Fruit fly (Drosophila melanogaster) whole organism, wandering third instar larva: ENCODE measurements around the gene CG12481.
A peak's percentile ranks its signal among the peaks of the same experiment; 100 is the strongest.

ENCODE experiments used
- CG32264 ChIP-seq: fragments of 200-800 bp; sonication (Bioruptor generic); optimal IDR thresholded peaks from 2 replicates; lab custom pipeline; 2016; ENCODE audit warnings: missing biosample characterization, missing genetic modification characterization
- CG9705 ChIP-seq: fragments of 200-800 bp; sonication (Bioruptor generic); optimal IDR thresholded peaks from 2 replicates; lab custom pipeline; 2018; ENCODE audit warnings: missing biosample characterization, mild to moderate bottlenecking, missing genetic modification characterization
- CrebA ChIP-seq: fragments of 200-800 bp; sonication (Bioruptor generic); optimal IDR thresholded peaks from 2 replicates; lab custom pipeline; 2016; ENCODE audit warnings: missing biosample characterization, mild to moderate bottlenecking, missing genetic modification characterization, borderline replicate concordance
- Dfd ChIP-seq: fragments of >200 bp; optimal IDR thresholded peaks from 2 replicates; lab custom pipeline; 2017; ENCODE audit warnings: missing biosample characterization, missing genetic modification characterization
- GATAd ChIP-seq: sonication (Bioruptor generic); optimal IDR thresholded peaks from 2 replicates; lab custom pipeline; 2016; ENCODE audit warnings: missing biosample characterization, missing genetic modification characterization
- HLH106 ChIP-seq: fragments of 200-800 bp; optimal IDR thresholded peaks from 3 replicates; lab custom pipeline; 2019; ENCODE audit warnings: missing biosample characterization, mild to moderate bottlenecking, missing genetic modification characterization, moderate library complexity
- Hnf4 ChIP-seq: fragments of 200-800 bp; sonication (Bioruptor generic); optimal IDR thresholded peaks from 2 replicates; lab custom pipeline; 2016; ENCODE audit warnings: missing biosample characterization, mild to moderate bottlenecking, missing genetic modification characterization
- Hr83 ChIP-seq: fragments of 200-300 bp; sonication (Bioruptor generic); optimal IDR thresholded peaks from 2 replicates; lab custom pipeline; 2016; ENCODE audit warnings: missing biosample characterization, mild to moderate bottlenecking, missing genetic modification characterization, moderate library complexity; ENCODE audit not compliant: poor library complexity, severe bottlenecking
- Jra ChIP-seq: sonication (Bioruptor generic); optimal IDR thresholded peaks from 2 replicates; lab custom pipeline; 2016; ENCODE audit warnings: missing biosample characterization, missing genetic modification characterization
- Mio ChIP-seq: sonication (Bioruptor generic); optimal IDR thresholded peaks from 2 replicates; lab custom pipeline; 2016; ENCODE audit warnings: missing biosample characterization, missing genetic modification characterization
- Rel ChIP-seq, 2 experiments: fragments of 200-800 bp; sonication (Bioruptor generic) in 1 of 2; optimal IDR thresholded peaks; 2 replicates in 1 of 2; 3 replicates in 1 of 2; lab custom pipeline; 2016 to 2019; ENCODE audit warnings: mild to moderate bottlenecking in 2 of 2, missing biosample characterization in 2 of 2, missing genetic modification characterization in 2 of 2, moderate library complexity in 1 of 2
- Sp1 ChIP-seq: fragments of 200-800 bp; sonication (Bioruptor generic); optimal IDR thresholded peaks from 3 replicates; lab custom pipeline; 2019; ENCODE audit warnings: missing biosample characterization, mild to moderate bottlenecking, missing genetic modification characterization, moderate library complexity
- Vsx2 ChIP-seq: fragments of 200-300, 225-300 bp; sonication (Bioruptor generic); optimal IDR thresholded peaks from 2 replicates; lab custom pipeline; 2018; ENCODE audit warnings: missing biosample characterization, missing genetic modification characterization; ENCODE audit not compliant: partially characterized antibody
- brk ChIP-seq: fragments of 200-800 bp; sonication (Bioruptor generic); optimal IDR thresholded peaks from 2 replicates; lab custom pipeline; 2016; ENCODE audit warnings: missing biosample characterization, mild to moderate bottlenecking, missing genetic modification characterization
- dmrt93B ChIP-seq: fragments of 200-800 bp; sonication (Bioruptor generic); optimal IDR thresholded peaks from 2 replicates; lab custom pipeline; 2018; ENCODE audit warnings: missing biosample characterization, mild to moderate bottlenecking, missing genetic modification characterization
- dsf ChIP-seq: sonication (Bioruptor generic); optimal IDR thresholded peaks from 2 replicates; lab custom pipeline; 2016; ENCODE audit warnings: missing biosample characterization, missing genetic modification characterization, borderline replicate concordance
- ey ChIP-seq: fragments of 200-800 bp; sonication (Bioruptor generic); optimal IDR thresholded peaks from 2 replicates; lab custom pipeline; 2016; ENCODE audit warnings: missing biosample characterization, missing genetic modification characterization
- foxo ChIP-seq, 2 experiments: fragments of 200-800 bp; sonication (Bioruptor generic); optimal IDR thresholded peaks; 2 replicates in 1 of 2; 3 replicates in 1 of 2; lab custom pipeline; 2016 to 2017; ENCODE audit warnings: missing biosample characterization in 2 of 2, missing genetic modification characterization in 2 of 2
- fru ChIP-seq: fragments of 200-800 bp; sonication (Bioruptor generic); optimal IDR thresholded peaks from 3 replicates; lab custom pipeline; 2016; ENCODE audit warnings: missing biosample characterization, mild to moderate bottlenecking, missing genetic modification characterization
- h ChIP-seq: fragments of 200-800 bp; sonication (Bioruptor generic); optimal IDR thresholded peaks from 3 replicates; lab custom pipeline; 2016; ENCODE audit warnings: missing biosample characterization, mild to moderate bottlenecking, missing genetic modification characterization
- lola ChIP-seq: fragments of >200 bp; optimal IDR thresholded peaks from 2 replicates; lab custom pipeline; 2017; ENCODE audit warnings: missing biosample characterization, missing genetic modification characterization
- pan ChIP-seq: fragments of >200 bp; optimal IDR thresholded peaks from 2 replicates; lab custom pipeline; 2017
- psq ChIP-seq: fragments of 200-800 bp; sonication (Bioruptor generic); optimal IDR thresholded peaks from 3 replicates; lab custom pipeline; 2017; ENCODE audit warnings: missing biosample characterization, mild to moderate bottlenecking, missing genetic modification characterization, moderate library complexity
- rgr ChIP-seq: fragments of 200-800 bp; sonication (Bioruptor generic); optimal IDR thresholded peaks from 3 replicates; lab custom pipeline; 2016; ENCODE audit warnings: missing biosample characterization, mild to moderate bottlenecking, missing genetic modification characterization
- sage ChIP-seq: fragments of 200-800 bp; sonication (Bioruptor generic); optimal IDR thresholded peaks from 2 replicates; lab custom pipeline; 2016; ENCODE audit warnings: missing biosample characterization, mild to moderate bottlenecking, missing genetic modification characterization
- sv ChIP-seq: fragments of 200-800 bp; sonication (Bioruptor generic); optimal IDR thresholded peaks from 3 replicates; lab custom pipeline; 2016; ENCODE audit warnings: missing biosample characterization, missing genetic modification characterization
- tai ChIP-seq: sonication (Bioruptor generic); optimal IDR thresholded peaks from 2 replicates; lab custom pipeline; 2016; ENCODE audit warnings: missing biosample characterization, missing genetic modification characterization
- usp ChIP-seq: fragments of >200 bp; optimal IDR thresholded peaks from 2 replicates; lab custom pipeline; 2017; ENCODE audit warnings: missing biosample characterization, missing genetic modification characterization

The CG12481 gene

dm6 chrX:14227043-14227442, 40.0 kb downstream of the CG12481 start:
- no peak for TF ChIP-seq sage (GFP tag; lab: Kevin White, UChicago)
- TF ChIP-seq h = no peak
- TF ChIP-seq Hnf4 (GFP tag; lab: Kevin White, UChicago) = no peak
- TF ChIP-seq dsf (GFP tag; lab: Kevin White, UChicago) = no peak
- TF ChIP-seq CG32264 (GFP tag; lab: Kevin White, UChicago) = no peak
- TF ChIP-seq Rel (GFP tag; optimal IDR thresholded peaks at IDR 0.05; lab: Kevin White, UChicago) = no peak
- TF ChIP-seq Rel (tag; optimal IDR thresholded peaks at IDR 0.05; lab: Kevin White, UChicago) = no peak
- TF ChIP-seq brk (GFP tag; lab: Kevin White, UChicago) = no peak

dm6 chrX:14233843-14234337, 46.8 kb downstream of the CG12481 start, which contains the start of gene CG42271:
Gene CG42271 (minus strand): TSS chrX:14234066.
- peak; percentile 21 for TF ChIP-seq CG9705
- TF ChIP-seq Sp1 (GFP tag; lab: Kevin White, UChicago) = peak; percentile 33
- TF ChIP-seq lola (GFP tag; lab: Kevin White, UChicago) = no peak
- peak in 1 of 2 experiments; percentile 44 for TF ChIP-seq foxo (GFP tag; optimal IDR thresholded peaks at IDR 0.05; lab: Kevin White, UChicago)
- peak; percentile 58 for TF ChIP-seq HLH106
- TF ChIP-seq GATAd (GFP tag; lab: Kevin White, UChicago) = peak; percentile 6
- TF ChIP-seq rgr (GFP tag; lab: Kevin White, UChicago) = peak; percentile 12
- TF ChIP-seq psq (GFP tag; lab: Kevin White, UChicago) = peak; percentile 22
- no peak for TF ChIP-seq Rel (GFP tag; optimal IDR thresholded peaks at IDR 0.05; lab: Kevin White, UChicago)
- TF ChIP-seq Rel (tag; optimal IDR thresholded peaks at IDR 0.05; lab: Kevin White, UChicago) = peak; percentile 86
- no peak for TF ChIP-seq CrebA (GFP tag; lab: Kevin White, UChicago)
- TF ChIP-seq ey = no peak

DNA sequence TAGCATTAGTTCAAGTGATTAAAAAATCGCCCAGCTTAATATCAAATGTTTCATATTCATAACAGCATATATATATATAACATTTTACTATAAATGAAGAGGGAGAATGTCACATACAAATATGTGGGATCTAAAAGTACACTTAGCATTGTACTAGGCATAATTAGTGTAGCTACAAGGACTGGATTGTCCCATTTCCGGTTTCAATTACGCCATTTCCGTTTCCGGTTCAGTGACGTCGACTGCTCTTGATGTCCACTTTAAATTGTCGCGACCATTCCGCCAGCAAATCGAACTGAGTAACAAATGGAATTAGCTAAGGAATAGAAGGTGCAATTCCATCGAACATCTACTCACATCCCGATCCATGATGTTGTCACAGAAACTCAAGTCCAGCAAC, 47.4 kb downstream of the CG12481 start:
- TF ChIP-seq Hr83 = no peak
- TF ChIP-seq Rel (GFP tag; optimal IDR thresholded peaks at IDR 0.05; lab: Kevin White, UChicago) = no peak
- no peak for TF ChIP-seq Rel (tag; optimal IDR thresholded peaks at IDR 0.05; lab: Kevin White, UChicago)
- TF ChIP-seq tai = no peak
- TF ChIP-seq dmrt93B (GFP tag; lab: Kevin White, UChicago) = no peak
- TF ChIP-seq ey = no peak
- no peak for TF ChIP-seq GATAd (GFP tag; lab: Kevin White, UChicago)
- no peak for TF ChIP-seq fru (GFP tag; lab: Kevin White, UChicago)
- TF ChIP-seq Vsx2 = no peak
- TF ChIP-seq Mio (GFP tag; lab: Kevin White, UChicago) = no peak
- no peak for TF ChIP-seq usp (GFP tag; lab: Kevin White, UChicago)
- TF ChIP-seq CrebA (GFP tag; lab: Kevin White, UChicago) = no peak
- no peak for TF ChIP-seq sv
- no peak for TF ChIP-seq dsf (GFP tag; lab: Kevin White, UChicago)
- no peak for TF ChIP-seq Dfd (GFP tag; lab: Kevin White, UChicago)
- no peak for TF ChIP-seq HLH106
- TF ChIP-seq Jra (GFP tag; lab: Kevin White, UChicago) = no peak
- TF ChIP-seq pan = no peak
